Worm (Caenorhabditis elegans) whole organism, L1 larva: ENCODE results near the gene M163.5.

ENCODE experiments used
- C04F5.9 ChIP-seq: sonication (generic microtip); optimal IDR thresholded peaks from 2 replicates; lab custom pipeline; 2016; ENCODE audit warnings: missing genetic modification characterization, missing compliant biosample characterization
- F16B12.6 ChIP-seq: fragments of 150-350 bp; optimal IDR thresholded peaks from 2 replicates; lab custom pipeline; 2014; ENCODE audit warnings: missing biosample characterization, missing genetic modification characterization
- Y116A8C.19 ChIP-seq: sonication (generic microtip); optimal IDR thresholded peaks from 2 replicates; lab custom pipeline; 2016; ENCODE audit warnings: missing compliant biosample characterization, missing genetic modification characterization, borderline replicate concordance
- ama-1 ChIP-seq: fragments of 150-350 bp; optimal IDR thresholded peaks from 2 replicates; lab custom pipeline; 2014
- ceh-63 ChIP-seq: fragments of 200-800 bp; sonication (Bioruptor generic); optimal IDR thresholded peaks from 2 replicates; lab custom pipeline; 2018; ENCODE audit warnings: mild to moderate bottlenecking, missing genetic modification characterization, missing compliant biosample characterization
- ceh-8 ChIP-seq: fragments of 200-800 bp; sonication (Bioruptor generic); optimal IDR thresholded peaks from 2 replicates; lab custom pipeline; 2018; ENCODE audit warnings: mild to moderate bottlenecking, missing genetic modification characterization, moderate library complexity, missing compliant biosample characterization
- ceh-82 ChIP-seq, 3 experiments: fragments of 150-350 bp in 1 of 3; sonication (generic microtip) in 2 of 3; optimal IDR thresholded peaks; 2 replicates each; lab custom pipeline; 2014 to 2017; ENCODE audit warnings: missing biosample characterization in 3 of 3, missing genetic modification characterization in 3 of 3
- ceh-88 ChIP-seq: fragments of 200-800 bp; sonication (Bioruptor generic); IDR thresholded peaks from 2 replicates; pipeline ENCODE4 v1.3.6; 2022; ENCODE audit warnings: missing genetic modification characterization, missing compliant biosample characterization
- dpl-1 ChIP-seq, 3 experiments: fragments of 150-350 bp in 2 of 3; sonication (generic microtip) in 1 of 3; optimal IDR thresholded peaks; 2 replicates each; lab custom pipeline; 2014 to 2017; ENCODE audit warnings: missing biosample characterization in 3 of 3, missing genetic modification characterization in 3 of 3, missing genetic modification reagents in 3 of 3
- dsc-1 ChIP-seq: sonication (generic microtip); optimal IDR thresholded peaks from 2 replicates; lab custom pipeline; 2016; ENCODE audit warnings: mild to moderate bottlenecking, missing genetic modification characterization, missing compliant biosample characterization
- efl-1 ChIP-seq, 4 experiments: fragments of 150-350 bp; optimal IDR thresholded peaks in 3 of 4; peaks in 1 of 4; 1 replicate in 1 of 4; 2 replicates in 3 of 4; lab custom pipeline; 2014; ENCODE audit warnings: missing biosample characterization in 2 of 4, missing genetic modification characterization in 2 of 4, missing genetic modification reagents in 2 of 4
- egl-13 ChIP-seq: sonication (generic microtip); optimal IDR thresholded peaks from 2 replicates; lab custom pipeline; 2016; ENCODE audit warnings: missing genotype, missing genetic modification reagents, missing genetic modification characterization, missing compliant biosample characterization
- elt-2 ChIP-seq: sonication (generic microtip); optimal IDR thresholded peaks from 2 replicates; lab custom pipeline; 2016; ENCODE audit warnings: missing genetic modification characterization, mild to moderate bottlenecking, inconsistent platforms, missing compliant biosample characterization, missing genetic modification reagents
- fkh-10 ChIP-seq: sonication (generic microtip); optimal IDR thresholded peaks from 2 replicates; lab custom pipeline; 2017; ENCODE audit warnings: missing biosample characterization, missing genetic modification reagents, missing genetic modification characterization
- fkh-4 ChIP-seq: sonication (generic microtip); optimal IDR thresholded peaks from 2 replicates; lab custom pipeline; 2016; ENCODE audit warnings: missing compliant biosample characterization, missing genetic modification characterization, borderline replicate concordance
- fos-1 ChIP-seq: fragments of 150-350 bp; optimal IDR thresholded peaks from 2 replicates; lab custom pipeline; 2014; ENCODE audit warnings: missing biosample characterization, missing genetic modification characterization
- grh-1 ChIP-seq: fragments of 200-800 bp; sonication (Bioruptor generic); IDR thresholded peaks from 2 replicates; pipeline ENCODE4 v1.3.6; 2022; ENCODE audit warnings: missing genetic modification reagents, missing genetic modification characterization, missing compliant biosample characterization
- hlh-4 ChIP-seq: sonication (generic microtip); optimal IDR thresholded peaks from 2 replicates; lab custom pipeline; 2016; ENCODE audit warnings: mild to moderate bottlenecking, missing genetic modification characterization, missing compliant biosample characterization
- hpl-2 ChIP-seq: fragments of 150-350 bp; optimal IDR thresholded peaks from 2 replicates; lab custom pipeline; 2014; ENCODE audit warnings: missing biosample characterization, missing genetic modification reagents, missing genetic modification characterization
- irx-1 ChIP-seq: sonication (generic microtip); optimal IDR thresholded peaks from 2 replicates; lab custom pipeline; 2016; ENCODE audit warnings: missing genetic modification characterization, missing compliant biosample characterization
- isw-1 ChIP-seq: fragments of 200-800 bp; sonication (Bioruptor generic); IDR thresholded peaks from 2 replicates; pipeline ENCODE4 v1.3.6; 2022; ENCODE audit warnings: missing genetic modification characterization, missing compliant biosample characterization
- lin-13 ChIP-seq: fragments of 150-350 bp; optimal IDR thresholded peaks from 2 replicates; lab custom pipeline; 2014; ENCODE audit warnings: missing biosample characterization, missing genetic modification reagents, missing genetic modification characterization
- lin-35 ChIP-seq, 2 experiments: fragments of 150-350 bp; optimal IDR thresholded peaks; 2 replicates each; lab custom pipeline; 2014; ENCODE audit warnings: missing biosample characterization in 2 of 2, missing genetic modification characterization in 2 of 2, missing genetic modification reagents in 2 of 2
- lin-39 ChIP-seq: fragments of 150-350 bp; optimal IDR thresholded peaks from 2 replicates; lab custom pipeline; 2014; ENCODE audit warnings: missing biosample characterization, missing genetic modification reagents, missing genetic modification characterization
- lir-3 ChIP-seq: sonication (generic microtip); optimal IDR thresholded peaks from 2 replicates; lab custom pipeline; 2016; ENCODE audit warnings: mild to moderate bottlenecking, missing genetic modification characterization, moderate library complexity, missing compliant biosample characterization; ENCODE audit not compliant: poor library complexity
- lsy-2 ChIP-seq, 2 experiments: fragments of 150-350 bp; optimal IDR thresholded peaks; 2 replicates each; lab custom pipeline; 2014; ENCODE audit warnings: missing biosample characterization in 2 of 2, missing genetic modification characterization in 2 of 2
- mab-9 ChIP-seq: fragments of 200-800 bp; sonication (Bioruptor generic); IDR thresholded peaks from 2 replicates; pipeline ENCODE4 v1.3.6; 2022; ENCODE audit warnings: missing genetic modification reagents, missing genetic modification characterization, missing compliant biosample characterization
- mep-1 ChIP-seq: fragments of 150-350 bp; optimal IDR thresholded peaks from 2 replicates; lab custom pipeline; 2014; ENCODE audit warnings: missing biosample characterization, missing genetic modification characterization
- nhr-12 ChIP-seq: sonication (generic microtip); optimal IDR thresholded peaks from 2 replicates; lab custom pipeline; 2017; ENCODE audit warnings: missing biosample characterization, missing genetic modification characterization
- nhr-20 ChIP-seq: sonication (generic microtip); optimal IDR thresholded peaks from 2 replicates; lab custom pipeline; 2016; ENCODE audit warnings: mild to moderate bottlenecking, missing genetic modification characterization, missing compliant biosample characterization
- nhr-28 ChIP-seq: fragments of 150-350 bp; optimal IDR thresholded peaks from 2 replicates; lab custom pipeline; 2014; ENCODE audit warnings: missing biosample characterization, missing genetic modification characterization
- nhr-47 ChIP-seq: sonication (generic microtip); optimal IDR thresholded peaks from 2 replicates; lab custom pipeline; 2016; ENCODE audit warnings: mild to moderate bottlenecking, missing genetic modification characterization, moderate library complexity, missing compliant biosample characterization
- nhr-71 ChIP-seq: sonication (generic microtip); optimal IDR thresholded peaks from 2 replicates; lab custom pipeline; 2016; ENCODE audit warnings: mild to moderate bottlenecking, missing genetic modification characterization, moderate library complexity, missing compliant biosample characterization
- nhr-84 ChIP-seq: sonication (generic microtip); optimal IDR thresholded peaks from 2 replicates; lab custom pipeline; 2017; ENCODE audit warnings: missing biosample characterization, missing genetic modification characterization
- nhr-90 ChIP-seq: sonication (generic microtip); optimal IDR thresholded peaks from 2 replicates; lab custom pipeline; 2016; ENCODE audit warnings: mild to moderate bottlenecking, missing genetic modification characterization, missing compliant biosample characterization; ENCODE audit not compliant: poor library complexity
- pax-3 ChIP-seq: fragments of 200-800 bp; sonication (Bioruptor generic); optimal IDR thresholded peaks from 2 replicates; lab custom pipeline; 2018; ENCODE audit warnings: mild to moderate bottlenecking, missing genetic modification characterization, moderate library complexity, missing compliant biosample characterization
- pqm-1 ChIP-seq: sonication (generic microtip); optimal IDR thresholded peaks from 3 replicates; lab custom pipeline; 2017; ENCODE audit warnings: missing biosample characterization, missing genetic modification characterization
- rnt-1 ChIP-seq: sonication (generic microtip); optimal IDR thresholded peaks from 2 replicates; lab custom pipeline; 2016; ENCODE audit warnings: mild to moderate bottlenecking, missing genetic modification characterization, moderate library complexity, missing compliant biosample characterization
- skn-1 ChIP-seq: fragments of 150-350 bp; optimal IDR thresholded peaks from 2 replicates; lab custom pipeline; 2014; ENCODE audit warnings: missing biosample characterization, missing genetic modification characterization
- snpc-4 ChIP-seq: fragments of 150-350 bp; optimal IDR thresholded peaks from 2 replicates; lab custom pipeline; 2014; ENCODE audit warnings: missing biosample characterization, missing genetic modification characterization
- snu-23 ChIP-seq: sonication (generic microtip); optimal IDR thresholded peaks from 2 replicates; lab custom pipeline; 2016; ENCODE audit warnings: missing genetic modification characterization, missing compliant biosample characterization
- sup-37 ChIP-seq: fragments of 200-800 bp; sonication (Bioruptor generic); optimal IDR thresholded peaks from 2 replicates; lab custom pipeline; 2018; ENCODE audit warnings: mild to moderate bottlenecking, missing genetic modification characterization, missing compliant biosample characterization
- swsn-7 ChIP-seq: sonication (generic microtip); optimal IDR thresholded peaks from 2 replicates; lab custom pipeline; 2016; ENCODE audit warnings: missing genetic modification characterization, missing compliant biosample characterization
- tlp-1 ChIP-seq: fragments of 150-350 bp; optimal IDR thresholded peaks from 2 replicates; lab custom pipeline; 2014; ENCODE audit warnings: missing biosample characterization, missing genetic modification characterization
- unc-86 ChIP-seq: sonication (generic microtip); optimal IDR thresholded peaks from 2 replicates; lab custom pipeline; 2016; ENCODE audit warnings: missing genetic modification characterization, missing compliant biosample characterization
- zag-1 ChIP-seq: fragments of 150-350 bp; optimal IDR thresholded peaks from 2 replicates; lab custom pipeline; 2014; ENCODE audit warnings: missing biosample characterization, missing genetic modification characterization
- ztf-11 ChIP-seq, 2 experiments: sonication (generic microtip); optimal IDR thresholded peaks; 2 replicates each; lab custom pipeline; 2016 to 2017; ENCODE audit warnings: missing genetic modification characterization in 2 of 2, missing biosample characterization in 1 of 2, missing compliant biosample characterization in 1 of 2
- ztf-4 ChIP-seq: fragments of 150-350 bp; optimal IDR thresholded peaks from 2 replicates; lab custom pipeline; 2014; ENCODE audit warnings: missing biosample characterization, missing genetic modification characterization

Gene M163.5

DNA sequence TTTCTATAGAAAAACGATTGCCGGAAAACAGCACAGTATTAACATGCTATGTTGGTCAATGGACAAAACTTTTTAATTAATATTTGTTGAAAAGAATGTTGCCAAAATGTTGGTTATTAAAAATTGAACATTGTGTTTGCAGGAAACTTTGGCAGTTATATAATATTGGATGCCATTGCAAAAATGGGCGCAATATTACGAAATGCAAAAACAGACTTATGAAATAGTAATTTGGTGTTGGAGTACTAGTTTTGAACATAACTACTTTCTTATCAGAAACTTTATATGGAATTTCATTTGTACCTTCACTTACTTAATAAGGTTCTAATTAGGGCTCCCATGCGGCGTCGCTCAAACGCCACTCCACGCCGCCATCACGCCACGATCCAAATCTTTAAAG lies 36.5 kb downstream of the M163.5 start:
- peak in 1 of 2 experiments; percentile 1 for TF ChIP-seq lsy-2 (tag; optimal IDR thresholded peaks at IDR 0.05; lab: Kevin White, UChicago)
- no peak for TF ChIP-seq hpl-2 (GFP tag; lab: Kevin White, UChicago)
- TF ChIP-seq skn-1: peak; percentile 47
- TF ChIP-seq ceh-63 (GFP tag; lab: Kevin White, UChicago): no peak
- TF ChIP-seq tlp-1 (tag; lab: Kevin White, UChicago): no peak
- TF ChIP-seq isw-1 (GFP tag; lab: Robert Waterston, UW): no peak

DNA sequence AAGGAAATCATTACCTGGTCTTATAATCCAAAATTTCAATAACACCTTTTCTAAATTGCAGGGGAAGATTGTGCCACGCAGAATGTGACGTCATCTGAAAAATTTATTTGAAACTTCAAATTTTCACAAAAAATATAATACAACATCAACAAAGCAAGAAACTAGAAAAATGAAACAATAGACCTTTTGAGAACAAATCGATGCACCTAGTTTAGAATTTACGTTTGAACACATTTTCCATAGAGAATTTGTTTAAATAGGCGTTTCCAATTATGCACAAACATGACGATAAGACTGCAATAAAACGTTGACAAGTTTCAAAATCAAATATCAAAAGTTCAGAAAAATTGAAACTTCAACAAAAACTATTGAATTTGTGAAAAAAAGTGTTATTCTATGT lies 39.0 kb downstream of the M163.5 start, which contains the start of gene fbxa-141:
Gene fbxa-141 (minus strand): TSS at position 101 of the 400 bp plus-strand sequence.
- TF ChIP-seq C04F5.9 (tag; lab: Kevin White, UChicago) (no peak), pqm-1 (tag; lab: Kevin White, UChicago) (no peak), pax-3 (tag; lab: Kevin White, UChicago) (no peak), lin-39 (tag; lab: Kevin White, UChicago) (no peak), Y116A8C.19 (tag; lab: Kevin White, UChicago) (no peak), sup-37 (no peak), nhr-90 (tag; lab: Kevin White, UChicago) (no peak), isw-1 (GFP tag; lab: Robert Waterston, UW) (no peak), zag-1 (no peak), fos-1 (tag; lab: Kevin White, UChicago) (no peak), swsn-7 (no peak), nhr-84 (tag; lab: Kevin White, UChicago) (no peak), efl-1 (optimal IDR thresholded peaks at IDR 0.05; lab: Kevin White, UChicago) (no peak), efl-1 (GFP tag; optimal IDR thresholded peaks at IDR 0.05 in 1 of 2; lab: Kevin White, UChicago) (no peak)

DNA sequence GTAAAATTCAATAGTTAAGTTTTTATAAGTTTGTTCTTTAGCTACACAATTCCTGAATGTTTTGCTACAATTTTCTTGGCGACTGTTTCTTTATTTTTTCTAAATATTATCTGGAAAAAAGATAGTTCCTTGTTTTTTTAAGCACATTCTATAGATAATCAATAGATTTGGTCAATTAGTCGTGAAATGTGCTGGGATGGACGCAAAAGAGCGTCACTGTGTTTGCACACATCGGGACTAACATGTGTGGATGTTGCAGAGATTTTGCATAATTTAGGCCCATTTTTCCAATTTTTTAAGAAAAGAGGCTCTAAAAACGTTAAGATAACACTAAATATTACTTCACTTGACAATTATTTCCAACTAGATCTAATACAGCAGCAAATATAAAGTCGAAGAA lies 39.6 kb downstream of the M163.5 start:
- TF ChIP-seq ceh-88 (GFP tag; lab: Robert Waterston, UW) (no peak), ztf-11 (tag; optimal IDR thresholded peaks at IDR 0.05; lab: Kevin White, UChicago) (peak in 1 of 2 experiments; percentile 13), snu-23 (peak; percentile 45), ceh-82 (tag; optimal IDR thresholded peaks at IDR 0.05; lab: Kevin White, UChicago) (peak in 1 of 3 experiments; percentile 14), lin-13 (peak; percentile 19), snpc-4 (tag; lab: Kevin White, UChicago) (peak; percentile 18), F16B12.6 (tag; lab: Kevin White, UChicago) (peak; percentile 90), swsn-7 (peak; percentile 48), grh-1 (GFP tag; lab: Robert Waterston, UW) (no peak), dsc-1 (tag; lab: Kevin White, UChicago) (peak; percentile 84), nhr-47 (tag; lab: Kevin White, UChicago) (peak; percentile 44), elt-2 (tag; lab: Kevin White, UChicago) (no peak), hlh-4 (tag; lab: Kevin White, UChicago) (no peak), ztf-4 (tag; lab: Kevin White, UChicago) (no peak), lir-3 (no peak), nhr-71 (tag; lab: Kevin White, UChicago) (peak; percentile 45), ceh-8 (GFP tag; lab: Kevin White, UChicago) (peak; percentile 47), nhr-28 (tag; lab: Kevin White, UChicago) (no peak), lin-39 (tag; lab: Kevin White, UChicago) (peak; percentile 36), nhr-12 (tag; lab: Kevin White, UChicago) (no peak), tlp-1 (tag; lab: Kevin White, UChicago) (no peak), irx-1 (peak; percentile 16), rnt-1 (tag; lab: Kevin White, UChicago) (peak; percentile 26), lsy-2 (tag; optimal IDR thresholded peaks at IDR 0.05; lab: Kevin White, UChicago) (peak; percentile 45 to 46), nhr-20 (tag; lab: Kevin White, UChicago) (peak; percentile 35), fkh-10 (GFP tag; lab: Kevin White, UChicago) (no peak), ama-1 (no peak), mep-1 (tag; lab: Kevin White, UChicago) (peak; percentile 54), dpl-1 (GFP tag; optimal IDR thresholded peaks at IDR 0.05; lab: Kevin White, UChicago) (peak in 1 of 3 experiments; percentile 25), fkh-4 (tag; lab: Kevin White, UChicago) (no peak), lin-35 (GFP tag; optimal IDR thresholded peaks at IDR 0.05; lab: Kevin White, UChicago) (peak; percentile 2 to 14), mab-9 (GFP tag; lab: Robert Waterston, UW) (no peak), egl-13 (tag; lab: Kevin White, UChicago) (no peak), unc-86 (tag; lab: Kevin White, UChicago) (no peak), efl-1 (optimal IDR thresholded peaks at IDR 0.05; lab: Kevin White, UChicago) (peak; percentile 17 to 26), efl-1 (GFP tag; optimal IDR thresholded peaks at IDR 0.05 in 1 of 2; lab: Kevin White, UChicago) (peak in 1 of 2 experiments; percentile 91)
